Fruit fly (Drosophila melanogaster) whole organism, prepupa: ENCODE data around the gene CG4020.

Source experiments
- CG10669 ChIP-seq: fragments of 200-800 bp; sonication (Bioruptor generic); optimal IDR thresholded peaks from 3 replicates; lab custom pipeline; 2018; ENCODE audit warnings: missing biosample characterization, mild to moderate bottlenecking, missing genetic modification characterization, moderate library complexity
- CG11762 ChIP-seq: fragments of 200-800 bp; sonication (Bioruptor generic); optimal IDR thresholded peaks from 3 replicates; lab custom pipeline; 2016; ENCODE audit warnings: missing biosample characterization, missing genetic modification characterization; ENCODE audit not compliant: insufficient read depth
- CG15336 ChIP-seq: fragments of 200-800 bp; sonication (Bioruptor generic); IDR thresholded peaks from 2 replicates; pipeline ENCODE4 v1.3.6; 2022; ENCODE audit warnings: missing biosample characterization, missing genetic modification characterization
- CG1621 ChIP-seq: fragments of 200-800 bp; sonication (Bioruptor generic); optimal IDR thresholded peaks from 3 replicates; lab custom pipeline; 2018; ENCODE audit warnings: missing biosample characterization, mild to moderate bottlenecking, missing genetic modification characterization
- CG3032 ChIP-seq: fragments of 200-800 bp; optimal IDR thresholded peaks from 2 replicates; lab custom pipeline; 2019; ENCODE audit warnings: missing biosample characterization, mild to moderate bottlenecking, missing genetic modification characterization, moderate library complexity
- CG31627 ChIP-seq: fragments of 200-800 bp; sonication (Bioruptor generic); optimal IDR thresholded peaks from 3 replicates; lab custom pipeline; 2016; ENCODE audit warnings: missing biosample characterization, missing genetic modification characterization
- CG34406 ChIP-seq: fragments of 200-800 bp; sonication (Bioruptor generic); optimal IDR thresholded peaks from 3 replicates; lab custom pipeline; 2016; ENCODE audit warnings: missing biosample characterization, missing genetic modification characterization
- CG3919 ChIP-seq: fragments of 200-800 bp; sonication (Bioruptor generic); optimal IDR thresholded peaks from 3 replicates; lab custom pipeline; 2016; ENCODE audit warnings: missing biosample characterization, missing genetic modification characterization
- CG4318 ChIP-seq: fragments of 200-800 bp; sonication (Bioruptor generic); optimal IDR thresholded peaks from 3 replicates; lab custom pipeline; 2017; ENCODE audit warnings: missing biosample characterization, mild to moderate bottlenecking, missing genetic modification characterization
- CG6163 ChIP-seq: fragments of 200-800 bp; sonication (Bioruptor generic); IDR thresholded peaks from 3 replicates; pipeline ENCODE4 v1.3.6; 2022; ENCODE audit warnings: missing biosample characterization, missing genetic modification characterization
- CG6276 ChIP-seq: fragments of 200-800 bp; sonication (Bioruptor generic); optimal IDR thresholded peaks from 2 replicates; lab custom pipeline; 2017; ENCODE audit warnings: missing biosample characterization, mild to moderate bottlenecking, missing genetic modification characterization
- CG6792 ChIP-seq: fragments of 200-800 bp; sonication (Bioruptor generic); optimal IDR thresholded peaks from 3 replicates; lab custom pipeline; 2016; ENCODE audit warnings: missing biosample characterization, missing genetic modification characterization
- CG6808 ChIP-seq: fragments of 200-800 bp; sonication (Bioruptor generic); optimal IDR thresholded peaks from 3 replicates; lab custom pipeline; 2017; ENCODE audit warnings: missing biosample characterization, missing genetic modification characterization, mild to moderate bottlenecking, moderate library complexity, missing genetic modification reagents
- CG7368 ChIP-seq: fragments of 200-800 bp; sonication (Bioruptor generic); optimal IDR thresholded peaks from 3 replicates; lab custom pipeline; 2016; ENCODE audit warnings: missing biosample characterization, missing genetic modification characterization
- CG8119 ChIP-seq: fragments of 200-800 bp; sonication (Bioruptor generic); IDR thresholded peaks from 3 replicates; pipeline ENCODE4 v1.3.6; 2022; ENCODE audit warnings: missing biosample characterization, missing genetic modification characterization
- CG8319 ChIP-seq: fragments of 200-800 bp; sonication (Bioruptor generic); optimal IDR thresholded peaks from 3 replicates; lab custom pipeline; 2016; ENCODE audit warnings: missing biosample characterization, missing genetic modification characterization
- CG9139 ChIP-seq: fragments of 200-800 bp; sonication (Bioruptor generic); optimal IDR thresholded peaks from 3 replicates; lab custom pipeline; 2017; ENCODE audit warnings: missing biosample characterization, mild to moderate bottlenecking, missing genetic modification characterization
- Eip78C ChIP-seq: fragments of 200-800 bp; sonication (Bioruptor generic); peaks from one replicate; lab custom pipeline; 2016; ENCODE audit warnings: missing biosample characterization, missing genetic modification characterization
- Eip93F ChIP-seq: fragments of 200-800 bp; sonication (Bioruptor generic); optimal IDR thresholded peaks from 2 replicates; lab custom pipeline; 2016; ENCODE audit warnings: missing biosample characterization, mild to moderate bottlenecking, missing genetic modification characterization
- Ets96B ChIP-seq: fragments of 200-800 bp; optimal IDR thresholded peaks from 2 replicates; lab custom pipeline; 2019; ENCODE audit warnings: missing biosample characterization, mild to moderate bottlenecking, missing genetic modification characterization, moderate library complexity
- Gug ChIP-seq: fragments of 200-800 bp; sonication (Bioruptor generic); IDR thresholded peaks from 2 replicates; pipeline ENCODE4 v1.3.6; 2022; ENCODE audit warnings: missing biosample characterization, missing genetic modification characterization
- Hr4 ChIP-seq: fragments of 200-800 bp; sonication (Bioruptor generic); optimal IDR thresholded peaks from 3 replicates; lab custom pipeline; 2016; ENCODE audit warnings: missing biosample characterization, missing genetic modification characterization
- Met ChIP-seq: fragments of 200-800 bp; sonication (Bioruptor generic); optimal IDR thresholded peaks from 3 replicates; lab custom pipeline; 2016; ENCODE audit warnings: missing biosample characterization, missing genetic modification characterization
- OdsH ChIP-seq: fragments of 200-800 bp; sonication (Bioruptor generic); optimal IDR thresholded peaks from 3 replicates; lab custom pipeline; 2016; ENCODE audit warnings: missing biosample characterization, missing genetic modification characterization
- Sox102F ChIP-seq: fragments of 200-800 bp; sonication (Bioruptor generic); optimal IDR thresholded peaks from 2 replicates; lab custom pipeline; 2016; ENCODE audit warnings: missing biosample characterization, mild to moderate bottlenecking, missing genetic modification characterization
- Sox14 ChIP-seq: fragments of 200-800 bp; sonication (Bioruptor generic); optimal IDR thresholded peaks from 3 replicates; lab custom pipeline; 2016; ENCODE audit warnings: missing biosample characterization, missing genetic modification characterization
- Sox15 ChIP-seq: fragments of 200-800 bp; sonication (Bioruptor generic); optimal IDR thresholded peaks from 3 replicates; lab custom pipeline; 2016; ENCODE audit warnings: missing biosample characterization, missing genetic modification characterization
- achi ChIP-seq: fragments of 200-800 bp; sonication (Bioruptor generic); optimal IDR thresholded peaks from 3 replicates; lab custom pipeline; 2016; ENCODE audit warnings: missing biosample characterization, missing genetic modification characterization
- acj6 ChIP-seq: fragments of 200-800 bp; sonication (Bioruptor generic); optimal IDR thresholded peaks from 3 replicates; lab custom pipeline; 2016; ENCODE audit warnings: missing biosample characterization, missing genetic modification characterization
- dac ChIP-seq: fragments of 200-800 bp; sonication (Bioruptor generic); optimal IDR thresholded peaks from 2 replicates; lab custom pipeline; 2017; ENCODE audit warnings: missing biosample characterization, mild to moderate bottlenecking, missing genetic modification characterization
- eg ChIP-seq: fragments of 200-800 bp; sonication (Bioruptor generic); IDR thresholded peaks from 3 replicates; pipeline ENCODE4 v1.3.6; 2022; ENCODE audit warnings: missing biosample characterization, missing genetic modification characterization
- esn ChIP-seq: fragments of 200-800 bp; sonication (Bioruptor generic); optimal IDR thresholded peaks from 2 replicates; lab custom pipeline; 2016; ENCODE audit warnings: missing biosample characterization, mild to moderate bottlenecking, missing genetic modification characterization, moderate library complexity
- fd59A ChIP-seq: fragments of 200-800 bp; sonication (Bioruptor generic); optimal IDR thresholded peaks from 2 replicates; lab custom pipeline; 2017; ENCODE audit warnings: missing biosample characterization, mild to moderate bottlenecking, missing genetic modification characterization, missing genetic modification reagents
- fkh ChIP-seq: fragments of 200-800 bp; sonication (Bioruptor generic); optimal IDR thresholded peaks from 3 replicates; lab custom pipeline; 2017; ENCODE audit warnings: missing biosample characterization, mild to moderate bottlenecking, missing genetic modification characterization, moderate library complexity
- lz ChIP-seq: fragments of 200-800 bp; sonication (Bioruptor generic); optimal IDR thresholded peaks from 3 replicates; lab custom pipeline; 2016; ENCODE audit warnings: missing biosample characterization, missing genetic modification characterization
- pdm3 ChIP-seq: fragments of 200-800 bp; sonication (Bioruptor generic); optimal IDR thresholded peaks from 3 replicates; lab custom pipeline; 2016; ENCODE audit warnings: missing biosample characterization, missing genetic modification characterization
- spab ChIP-seq: fragments of 200-800 bp; sonication (Bioruptor generic); optimal IDR thresholded peaks from 2 replicates; lab custom pipeline; 2017; ENCODE audit warnings: missing biosample characterization, mild to moderate bottlenecking, missing genetic modification characterization, missing genetic modification reagents
- ss ChIP-seq, 2 experiments: fragments of 200-800 bp; sonication (Bioruptor generic); optimal IDR thresholded peaks; 2 replicates in 1 of 2; 3 replicates in 1 of 2; lab custom pipeline; 2017 to 2018; ENCODE audit warnings: mild to moderate bottlenecking in 2 of 2, missing biosample characterization in 2 of 2, missing genetic modification characterization in 2 of 2, moderate library complexity in 1 of 2
- svp ChIP-seq: fragments of 200-800 bp; sonication (Bioruptor generic); peaks from one replicate; lab custom pipeline; 2016; ENCODE audit warnings: missing biosample characterization, missing genetic modification characterization
- topi ChIP-seq: fragments of 200-800 bp; sonication (Bioruptor generic); optimal IDR thresholded peaks from 3 replicates; lab custom pipeline; 2016; ENCODE audit warnings: missing biosample characterization, missing genetic modification characterization
- vri ChIP-seq: fragments of 200-800 bp; sonication (Bioruptor generic); optimal IDR thresholded peaks from 3 replicates; lab custom pipeline; 2016; ENCODE audit warnings: missing biosample characterization, mild to moderate bottlenecking, missing genetic modification characterization

Gene CG4020

DNA sequence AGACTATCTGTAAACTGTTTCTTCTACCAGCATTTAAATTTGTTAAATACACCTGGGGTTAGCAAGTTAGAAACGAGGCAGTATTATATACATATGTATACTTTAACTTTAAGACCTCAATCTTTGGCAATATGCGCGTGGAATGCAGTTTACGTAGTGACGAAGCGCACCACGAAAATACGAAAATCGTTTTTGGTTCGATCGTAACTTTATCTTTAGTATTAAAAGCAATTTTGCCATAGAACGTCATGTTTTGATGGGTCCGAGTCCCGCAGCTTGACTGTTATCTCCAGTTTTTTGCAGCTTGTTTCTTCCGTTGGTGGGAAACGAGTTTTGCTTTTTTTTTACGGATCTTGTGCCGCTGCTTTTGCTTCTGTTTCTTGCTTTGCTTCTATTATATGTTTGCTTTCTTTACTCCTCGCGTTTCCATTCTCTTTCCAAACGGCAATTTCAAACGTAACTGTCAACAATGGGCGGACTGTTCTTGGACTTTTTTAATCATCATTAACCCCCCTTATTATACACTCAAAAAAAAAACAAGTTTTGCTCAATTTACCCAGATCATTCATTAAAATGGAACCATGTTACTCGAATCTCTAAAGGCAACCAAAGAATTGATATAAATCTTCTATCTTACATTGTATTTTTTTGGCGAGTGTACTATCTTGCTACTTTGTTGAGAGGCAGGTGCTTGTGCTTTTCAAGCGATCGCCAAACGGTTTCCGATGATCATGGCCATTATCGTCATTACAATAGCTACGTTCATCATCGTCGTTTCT, 13.7 kb upstream of the CG4020 start (continued):
- peak; percentile 70 for TF ChIP-seq esn (GFP tag; lab: Kevin White, UChicago)
- TF ChIP-seq CG11762: peak; percentile 40
- peak; percentile 20 for TF ChIP-seq CG6808 (GFP tag; lab: Kevin White, UChicago)
- TF ChIP-seq topi (GFP tag; lab: Kevin White, UChicago): peak; percentile 59
- peak; percentile 36 for TF ChIP-seq CG34406 (GFP tag; lab: Kevin White, UChicago)
- TF ChIP-seq svp: peak; percentile 84
- no peak for TF ChIP-seq spab (GFP tag; lab: Kevin White, UChicago)
- TF ChIP-seq fkh (GFP tag; lab: Kevin White, UChicago): peak; percentile 1
- peak; percentile 57 for TF ChIP-seq Sox14 (GFP tag; lab: Kevin White, UChicago)
- TF ChIP-seq, all 60 proteins: peak for 47

DNA sequence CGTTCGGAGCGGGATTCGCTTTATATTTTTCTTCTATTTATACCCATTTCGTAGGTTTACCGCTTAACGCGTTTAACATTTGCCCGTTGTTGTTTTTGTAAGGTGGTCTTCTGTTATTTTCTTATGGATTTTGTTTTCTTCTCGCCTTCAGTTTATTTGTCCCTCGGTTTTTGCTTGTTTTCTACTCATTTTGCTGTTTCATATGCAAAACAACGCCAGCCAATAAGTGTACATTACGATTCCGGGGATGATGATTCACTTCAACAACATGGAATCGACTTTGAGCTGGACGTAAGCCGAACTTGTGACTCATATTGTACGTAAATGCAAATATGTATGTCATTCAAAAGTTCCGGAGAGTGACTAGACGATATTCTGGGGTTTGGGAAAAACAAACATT, 13.0 kb upstream of the CG4020 start:
- TF ChIP-seq CG1621 (peak; percentile 30), Sox15 (GFP tag; lab: Kevin White, UChicago) (no peak), ss (GFP tag; optimal IDR thresholded peaks at IDR 0.05; lab: Kevin White, UChicago) (peak in 1 of 2 experiments; percentile 21), eg (GFP tag; lab: Robert Waterston, UW) (no peak), svp (no peak), CG9139 (GFP tag; lab: Kevin White, UChicago) (peak; percentile 23)

- TF ChIP-seq CG7368 (GFP tag; lab: Kevin White, UChicago) (no peak), svp (peak; percentile 20), vri (GFP tag; lab: Kevin White, UChicago) (peak; percentile 11), CG6163 (GFP tag; lab: Robert Waterston, UW) (0 out of 3 replicates have a peak, but pooled peaks have one; percentile 11), eg (GFP tag; lab: Robert Waterston, UW) (no peak)
Observed at dm6 chrX:5893165-5893564, 12.4 kb upstream of the CG4020 start.

- TF ChIP-seq esn (GFP tag; lab: Kevin White, UChicago) (peak; percentile 39), Met (GFP tag; lab: Kevin White, UChicago) (peak; percentile 16), fkh (GFP tag; lab: Kevin White, UChicago) (peak; percentile 48), Sox102F (GFP tag; lab: Kevin White, UChicago) (peak; percentile 4), CG6792 (GFP tag; lab: Kevin White, UChicago) (peak; percentile 42), CG8319 (no peak), Sox15 (GFP tag; lab: Kevin White, UChicago) (no peak), CG4318 (peak; percentile 11), CG3032 (tag; lab: Kevin White, UChicago) (peak; percentile 1), dac (GFP tag; lab: Kevin White, UChicago) (no peak), Eip93F (GFP tag; lab: Kevin White, UChicago) (no peak), Hr4 (peak; percentile 17), lz (GFP tag; lab: Kevin White, UChicago) (peak; percentile 4), acj6 (GFP tag; lab: Kevin White, UChicago) (peak; percentile 25), Sox14 (GFP tag; lab: Kevin White, UChicago) (peak; percentile 16), CG3919 (GFP tag; lab: Kevin White, UChicago) (peak; percentile 18), CG15336 (peak; percentile 38; the same call in 1 of the 2 replicates), vri (GFP tag; lab: Kevin White, UChicago) (no peak), fd59A (GFP tag; lab: Kevin White, UChicago) (peak; percentile 23), CG10669 (peak; percentile 19), Gug (GFP tag; lab: Robert Waterston, UW) (no peak), CG9139 (GFP tag; lab: Kevin White, UChicago) (no peak), CG31627 (GFP tag; lab: Kevin White, UChicago) (peak; percentile 23), OdsH (peak; percentile 7), Ets96B (tag; lab: Kevin White, UChicago) (peak; percentile 16), CG6276 (GFP tag; lab: Kevin White, UChicago) (peak; percentile 6), Eip78C (GFP tag; lab: Kevin White, UChicago) (peak; percentile 86), CG8119 (GFP tag; lab: Robert Waterston, UW) (no peak), pdm3 (GFP tag; lab: Kevin White, UChicago) (peak; percentile 5), achi (GFP tag; lab: Kevin White, UChicago) (peak; percentile 4)
Observed at dm6 chrX:5894529-5895487, 10.7 kb upstream of the CG4020 start.
